Worm (Caenorhabditis elegans): ENCODE data around the gene alg-2.

- TF ChIP-seq him-1 (tag; optimal IDR thresholded peaks at IDR 0.05) (no peak), W03F9.2 (tag; optimal IDR thresholded peaks at IDR 0.05) (no peak), dao-5 (tag; optimal IDR thresholded peaks at IDR 0.05) (no peak)
Observed at ce11 chrII:872993-873787, at the start of gene alg-2.
